Worm (Caenorhabditis elegans) whole organism, L4/young adult: ENCODE measurements around the gene nlp-2.

Experiments used
- dao-5 ChIP-seq: sonication (generic microtip); optimal IDR thresholded peaks from 2 replicates; lab custom pipeline; 2016; ENCODE audit warnings: missing genotype, missing genetic modification characterization, moderate library complexity, missing compliant biosample characterization
- him-1 ChIP-seq: sonication (generic microtip); optimal IDR thresholded peaks from 2 replicates; lab custom pipeline; 2016; ENCODE audit warnings: missing genotype, missing genetic modification reagents, missing genetic modification characterization, missing compliant biosample characterization

DNA sequence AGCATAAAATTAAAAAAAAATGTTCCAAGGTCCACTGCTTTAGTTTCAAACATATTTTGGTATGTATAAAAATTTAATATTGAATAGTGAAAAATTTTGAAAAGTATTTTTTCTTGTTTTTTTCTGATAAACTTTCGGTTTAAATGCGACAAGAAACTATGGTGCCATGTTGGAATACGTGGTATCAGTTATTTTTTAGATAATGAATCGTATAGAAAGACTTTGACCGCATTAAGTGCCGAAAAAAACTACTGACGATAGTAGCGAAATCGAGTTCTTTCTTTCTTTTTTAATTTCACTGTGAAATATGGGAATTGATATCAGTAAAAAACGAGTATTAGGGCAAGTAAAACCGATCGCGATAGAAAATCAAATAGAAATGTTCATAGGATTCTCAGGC lies 21.3 kb upstream of the nlp-2 start, which contains the start of gene T24D8.6:
- TF ChIP-seq dao-5 (tag; lab: Kevin White, UChicago) (no peak), him-1 (no peak)
